Worm (Caenorhabditis elegans): ENCODE measurements around the gene F18H3.4.

Gene F18H3.4

DNA sequence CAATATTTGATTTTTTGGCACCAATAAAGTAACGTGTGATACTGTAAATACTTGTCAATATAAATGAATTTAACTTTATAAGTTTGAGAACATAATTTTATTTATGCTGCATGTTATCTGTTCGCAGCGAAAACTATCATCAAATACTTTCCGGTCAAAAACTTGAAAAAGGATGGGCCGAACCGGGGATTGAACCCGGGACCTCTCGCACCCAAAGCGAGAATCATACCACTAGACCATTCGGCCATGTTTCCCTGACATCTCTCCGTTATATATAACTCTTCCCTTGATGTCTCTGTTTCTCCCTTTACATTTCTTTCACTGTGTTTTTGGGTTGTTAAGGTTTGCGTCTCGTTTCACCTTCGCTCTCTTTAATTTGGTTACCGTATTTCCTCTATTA, 17.1 kb upstream of the F18H3.4 start:
- TF ChIP-seq zip-8 (tag; optimal IDR thresholded peaks at IDR 0.05), result no peak
- peak; percentile 29 for TF ChIP-seq unc-62 (GFP tag; optimal IDR thresholded peaks at IDR 0.05)
- peak; percentile 14 for TF ChIP-seq ces-1 (GFP tag; optimal IDR thresholded peaks at IDR 0.05)
- peak; percentile 87 for TF ChIP-seq sptf-1 (tag; optimal IDR thresholded peaks at IDR 0.05)
- peak; percentile 72 for TF ChIP-seq sem-2 (GFP tag; optimal IDR thresholded peaks at IDR 0.05)
- peak; percentile 35 for TF ChIP-seq mep-1 (tag; optimal IDR thresholded peaks at IDR 0.05)
- TF ChIP-seq mls-2 (tag; optimal IDR thresholded peaks at IDR 0.05), result peak; percentile 87
- no peak for TF ChIP-seq snpc-4 (tag; optimal IDR thresholded peaks at IDR 0.05)
- peak; percentile 79 for TF ChIP-seq M03D4.4 (tag; optimal IDR thresholded peaks at IDR 0.05)
- no peak for TF ChIP-seq ztf-11 (tag; optimal IDR thresholded peaks at IDR 0.05)
- no peak for TF ChIP-seq elt-1 (tag; optimal IDR thresholded peaks at IDR 0.05; ENCODE audit: borderline replicate concordance, insufficient read depth)
- no peak for TF ChIP-seq nhr-12 (tag; optimal IDR thresholded peaks at IDR 0.05)
- TF ChIP-seq ceh-83 (GFP tag; optimal IDR thresholded peaks at IDR 0.05), result peak; percentile 80
- no peak for TF ChIP-seq nhr-2 (tag; optimal IDR thresholded peaks at IDR 0.05)
- TF ChIP-seq cnd-1 (tag; optimal IDR thresholded peaks at IDR 0.05), result peak; percentile 90
- TF ChIP-seq blmp-1 (tag; optimal IDR thresholded peaks at IDR 0.05), result no peak
- TF ChIP-seq lin-32 (GFP tag; optimal IDR thresholded peaks at IDR 0.05), result peak; percentile 67
- peak; percentile 86 for TF ChIP-seq unc-120 (tag; optimal IDR thresholded peaks at IDR 0.05; ENCODE audit: poor library complexity, severe bottlenecking)
- TF ChIP-seq unc-39 (tag; optimal IDR thresholded peaks at IDR 0.05), result no peak
- peak; percentile 44 for TF ChIP-seq ham-2 (GFP tag; optimal IDR thresholded peaks at IDR 0.05)
- TF ChIP-seq flh-1 (GFP tag; optimal IDR thresholded peaks at IDR 0.05), result peak; percentile 39
- TF ChIP-seq pha-4 (tag; optimal IDR thresholded peaks at IDR 0.05), result no peak
- peak; percentile 53 for TF ChIP-seq tbx-8 (GFP tag; optimal IDR thresholded peaks at IDR 0.05)
- TF ChIP-seq ceh-43 (GFP tag; optimal IDR thresholded peaks at IDR 0.05), result peak; percentile 82
- peak; percentile 17 for TF ChIP-seq lin-13 (tag; optimal IDR thresholded peaks at IDR 0.05)
- TF ChIP-seq bed-3 (GFP tag; optimal IDR thresholded peaks at IDR 0.05), result peak; percentile 79
- peak; percentile 47 for TF ChIP-seq nhr-28 (tag; optimal IDR thresholded peaks at IDR 0.05)
- TF ChIP-seq ceh-39 (tag; optimal IDR thresholded peaks at IDR 0.05), result no peak
- no peak for TF ChIP-seq nhr-76 (tag; optimal IDR thresholded peaks at IDR 0.05)
- peak; percentile 8 for TF ChIP-seq lsy-2 (tag; optimal IDR thresholded peaks at IDR 0.05)
- TF ChIP-seq drap-1 (GFP tag; optimal IDR thresholded peaks at IDR 0.05), result peak; percentile 84

DNA sequence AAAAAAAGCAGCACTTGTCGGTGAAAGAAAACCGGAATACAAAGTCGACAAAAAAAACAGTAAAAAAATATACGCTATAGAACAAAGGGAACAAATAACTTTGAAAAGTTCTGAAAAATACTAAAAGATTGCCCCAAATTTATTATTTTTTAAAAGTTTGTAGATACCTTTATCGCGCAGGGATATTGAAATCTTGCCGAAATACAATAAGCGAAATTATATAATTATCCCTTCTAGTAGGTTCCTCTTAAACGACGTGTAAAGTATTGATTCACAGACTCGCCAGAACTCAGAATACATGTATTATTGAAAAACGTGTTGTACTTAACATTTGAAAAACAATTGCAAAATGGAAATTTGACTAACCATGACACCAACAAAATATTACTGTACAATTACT, 14.5 kb upstream of the F18H3.4 start:
- peak; percentile 91 for TF ChIP-seq ces-1 (GFP tag; optimal IDR thresholded peaks at IDR 0.05)
- no peak for TF ChIP-seq unc-120 (tag; optimal IDR thresholded peaks at IDR 0.05; ENCODE audit: poor library complexity, severe bottlenecking)
- TF ChIP-seq nhr-237 (tag; optimal IDR thresholded peaks at IDR 0.05), result peak; percentile 93
- TF ChIP-seq nhr-2 (tag; optimal IDR thresholded peaks at IDR 0.05), result no peak
- no peak for TF ChIP-seq ceh-43 (GFP tag; optimal IDR thresholded peaks at IDR 0.05)
- no peak for TF ChIP-seq elt-1 (tag; optimal IDR thresholded peaks at IDR 0.05; ENCODE audit: borderline replicate concordance, insufficient read depth)
- TF ChIP-seq snpc-4 (tag; optimal IDR thresholded peaks at IDR 0.05), result no peak
- TF ChIP-seq flh-1 (GFP tag; optimal IDR thresholded peaks at IDR 0.05), result no peak
- TF ChIP-seq sptf-1 (tag; optimal IDR thresholded peaks at IDR 0.05), result peak; percentile 42
- TF ChIP-seq drap-1 (GFP tag; optimal IDR thresholded peaks at IDR 0.05), result no peak
- TF ChIP-seq sem-2 (GFP tag; optimal IDR thresholded peaks at IDR 0.05), result no peak
- no peak for TF ChIP-seq zip-8 (tag; optimal IDR thresholded peaks at IDR 0.05)
- TF ChIP-seq lsy-2 (tag; optimal IDR thresholded peaks at IDR 0.05), result peak; percentile 49
- no peak for TF ChIP-seq ztf-11 (tag; optimal IDR thresholded peaks at IDR 0.05)
- no peak for TF ChIP-seq ceh-83 (GFP tag; optimal IDR thresholded peaks at IDR 0.05)

ce11 chrX:13518861-13519713, 9.8 kb upstream of the F18H3.4 start, which contains the start of the genes cdk-4 and F18H3.1:
cdk-4 (minus strand) TSS chrX:13518911.
F18H3.1 (plus strand) TSS chrX:13519663.
- no peak for TF ChIP-seq ceh-83 (GFP tag; optimal IDR thresholded peaks at IDR 0.05)
- peak; percentile 85 for TF ChIP-seq cnd-1 (tag; optimal IDR thresholded peaks at IDR 0.05)
- TF ChIP-seq M03D4.4 (tag; optimal IDR thresholded peaks at IDR 0.05), result peak; percentile 9
- no peak for TF ChIP-seq elt-1 (tag; optimal IDR thresholded peaks at IDR 0.05; ENCODE audit: borderline replicate concordance, insufficient read depth)
- TF ChIP-seq lin-32 (GFP tag; optimal IDR thresholded peaks at IDR 0.05), result peak; percentile 96
- TF ChIP-seq mls-2 (tag; optimal IDR thresholded peaks at IDR 0.05), result peak; percentile 36
- no peak for TF ChIP-seq nhr-237 (tag; optimal IDR thresholded peaks at IDR 0.05)
- peak; percentile 64 for TF ChIP-seq sptf-1 (tag; optimal IDR thresholded peaks at IDR 0.05)
- TF ChIP-seq unc-62 (GFP tag; optimal IDR thresholded peaks at IDR 0.05), result peak; percentile 72
- TF ChIP-seq nhr-12 (tag; optimal IDR thresholded peaks at IDR 0.05), result no peak
- TF ChIP-seq hlh-1 (tag; optimal IDR thresholded peaks at IDR 0.05), result peak; percentile 87
- TF ChIP-seq mab-5 (tag; optimal IDR thresholded peaks at IDR 0.05), result peak; percentile 25
- peak; percentile 1 for TF ChIP-seq lin-13 (tag; optimal IDR thresholded peaks at IDR 0.05)
- TF ChIP-seq elt-3 (tag; optimal IDR thresholded peaks at IDR 0.05), result no peak
- no peak for TF ChIP-seq bed-3 (GFP tag; optimal IDR thresholded peaks at IDR 0.05)
- TF ChIP-seq ztf-11 (tag; optimal IDR thresholded peaks at IDR 0.05), result no peak
- no peak for TF ChIP-seq ceh-43 (GFP tag; optimal IDR thresholded peaks at IDR 0.05)
- no peak for TF ChIP-seq drap-1 (GFP tag; optimal IDR thresholded peaks at IDR 0.05)
- no peak for TF ChIP-seq nhr-28 (tag; optimal IDR thresholded peaks at IDR 0.05)
- TF ChIP-seq unc-39 (tag; optimal IDR thresholded peaks at IDR 0.05), result no peak
- peak; percentile 51 for TF ChIP-seq ham-2 (GFP tag; optimal IDR thresholded peaks at IDR 0.05)
- TF ChIP-seq pha-4 (tag; optimal IDR thresholded peaks at IDR 0.05), result peak; percentile 38
- no peak for TF ChIP-seq flh-1 (GFP tag; optimal IDR thresholded peaks at IDR 0.05)
- TF ChIP-seq mep-1 (tag; optimal IDR thresholded peaks at IDR 0.05), result peak; percentile 71
- no peak for TF ChIP-seq snpc-4 (tag; optimal IDR thresholded peaks at IDR 0.05)
- peak; percentile 77 for TF ChIP-seq nhr-2 (tag; optimal IDR thresholded peaks at IDR 0.05)
- TF ChIP-seq ceh-39 (tag; optimal IDR thresholded peaks at IDR 0.05), result no peak
- no peak for TF ChIP-seq blmp-1 (tag; optimal IDR thresholded peaks at IDR 0.05)
- peak; percentile 28 for TF ChIP-seq unc-120 (tag; optimal IDR thresholded peaks at IDR 0.05; ENCODE audit: poor library complexity, severe bottlenecking)
- TF ChIP-seq lsy-2 (tag; optimal IDR thresholded peaks at IDR 0.05), result peak; percentile 39
- TF ChIP-seq sem-2 (GFP tag; optimal IDR thresholded peaks at IDR 0.05), result no peak
- TF ChIP-seq ces-1 (GFP tag; optimal IDR thresholded peaks at IDR 0.05), result peak; percentile 46
- no peak for TF ChIP-seq nhr-76 (tag; optimal IDR thresholded peaks at IDR 0.05)
- TF ChIP-seq zip-8 (tag; optimal IDR thresholded peaks at IDR 0.05), result no peak
- no peak for TF ChIP-seq tbx-8 (GFP tag; optimal IDR thresholded peaks at IDR 0.05)
